Fruit fly (Drosophila melanogaster) whole organism, prepupa: ENCODE results near the gene Mocs2B.

ENCODE experiments used
- Eip75B ChIP-seq: fragments of 200-800 bp; sonication (Bioruptor generic); optimal IDR thresholded peaks from 3 replicates; lab custom pipeline; 2016; ENCODE audit warnings: missing biosample characterization, missing genetic modification characterization
- Lpt ChIP-seq: fragments of 200-800 bp; sonication (Bioruptor generic); optimal IDR thresholded peaks from 3 replicates; lab custom pipeline; 2016; ENCODE audit warnings: missing biosample characterization, missing genetic modification characterization
- dac ChIP-seq: fragments of 200-800 bp; sonication (Bioruptor generic); optimal IDR thresholded peaks from 2 replicates; lab custom pipeline; 2017; ENCODE audit warnings: missing biosample characterization, mild to moderate bottlenecking, missing genetic modification characterization
- fkh ChIP-seq: fragments of 200-800 bp; sonication (Bioruptor generic); optimal IDR thresholded peaks from 3 replicates; lab custom pipeline; 2017; ENCODE audit warnings: missing biosample characterization, mild to moderate bottlenecking, missing genetic modification characterization, moderate library complexity
- ss ChIP-seq, 2 experiments: fragments of 200-800 bp; sonication (Bioruptor generic); optimal IDR thresholded peaks; 2 replicates in 1 of 2; 3 replicates in 1 of 2; lab custom pipeline; 2017 to 2018; ENCODE audit warnings: mild to moderate bottlenecking in 2 of 2, missing biosample characterization in 2 of 2, missing genetic modification characterization in 2 of 2, moderate library complexity in 1 of 2

dm6 chr3R:25172976-25173375 is 45.8 kb upstream of the Mocs2B start:
- TF ChIP-seq ss (GFP tag; optimal IDR thresholded peaks at IDR 0.05; lab: Kevin White, UChicago) (no peak), fkh (GFP tag; lab: Kevin White, UChicago) (no peak), Lpt (no peak), dac (no peak), Eip75B (GFP tag; lab: Kevin White, UChicago) (no peak)
